Worm (Caenorhabditis elegans) whole organism, L1 larva: Measurements from ENCODE around the gene K02E7.7.

Experiments
- C04F5.9 ChIP-seq: sonication (generic microtip); optimal IDR thresholded peaks from 2 replicates; lab custom pipeline; 2016; ENCODE audit warnings: missing genetic modification characterization, missing compliant biosample characterization
- C16A3.4 ChIP-seq: fragments of 150-350 bp; optimal IDR thresholded peaks from 2 replicates; lab custom pipeline; 2014; ENCODE audit warnings: missing biosample characterization, missing genetic modification characterization
- Y116A8C.19 ChIP-seq: sonication (generic microtip); optimal IDR thresholded peaks from 2 replicates; lab custom pipeline; 2016; ENCODE audit warnings: missing compliant biosample characterization, missing genetic modification characterization, borderline replicate concordance
- alr-1 ChIP-seq: fragments of 200-800 bp; sonication (Bioruptor generic); optimal IDR thresholded peaks from 2 replicates; lab custom pipeline; 2018; ENCODE audit warnings: borderline replicate concordance, mild to moderate bottlenecking, missing genetic modification characterization, missing compliant biosample characterization
- aly-2 ChIP-seq: fragments of 150-350 bp; optimal IDR thresholded peaks from 2 replicates; lab custom pipeline; 2014; ENCODE audit warnings: missing biosample characterization, missing genetic modification characterization
- blmp-1 ChIP-seq: fragments of 150-350 bp; optimal IDR thresholded peaks from 2 replicates; lab custom pipeline; 2014; ENCODE audit warnings: missing biosample characterization, missing genetic modification characterization
- ceh-90 ChIP-seq: sonication (generic microtip); optimal IDR thresholded peaks from 2 replicates; lab custom pipeline; 2016; ENCODE audit warnings: missing genetic modification characterization, missing compliant biosample characterization
- ces-1 ChIP-seq: fragments of 150-350 bp; optimal IDR thresholded peaks from 2 replicates; lab custom pipeline; 2014; ENCODE audit warnings: missing biosample characterization, missing genetic modification reagents, missing genetic modification characterization
- dpl-1 ChIP-seq, 3 experiments: fragments of 150-350 bp in 2 of 3; sonication (generic microtip) in 1 of 3; optimal IDR thresholded peaks; 2 replicates each; lab custom pipeline; 2014 to 2017; ENCODE audit warnings: missing biosample characterization in 3 of 3, missing genetic modification characterization in 3 of 3, missing genetic modification reagents in 3 of 3
- efl-1 ChIP-seq, 4 experiments: fragments of 150-350 bp; optimal IDR thresholded peaks in 3 of 4; peaks in 1 of 4; 1 replicate in 1 of 4; 2 replicates in 3 of 4; lab custom pipeline; 2014; ENCODE audit warnings: missing biosample characterization in 2 of 4, missing genetic modification characterization in 2 of 4, missing genetic modification reagents in 2 of 4
- elt-3 ChIP-seq, 6 experiments: fragments of 150-350 bp in 1 of 6; sonication (generic microtip); optimal IDR thresholded peaks; 2 replicates each; lab custom pipeline; 2017 to 2018; ENCODE audit warnings: missing biosample characterization in 6 of 6, missing genetic modification characterization in 6 of 6, inconsistent platforms in 1 of 6
- fkh-10 ChIP-seq: sonication (generic microtip); optimal IDR thresholded peaks from 2 replicates; lab custom pipeline; 2017; ENCODE audit warnings: missing biosample characterization, missing genetic modification reagents, missing genetic modification characterization
- fkh-4 ChIP-seq: sonication (generic microtip); optimal IDR thresholded peaks from 2 replicates; lab custom pipeline; 2016; ENCODE audit warnings: missing compliant biosample characterization, missing genetic modification characterization, borderline replicate concordance
- grh-1 ChIP-seq: fragments of 200-800 bp; sonication (Bioruptor generic); IDR thresholded peaks from 2 replicates; pipeline ENCODE4 v1.3.6; 2022; ENCODE audit warnings: missing genetic modification reagents, missing genetic modification characterization, missing compliant biosample characterization
- hlh-17 ChIP-seq: fragments of 200-800 bp; sonication (Bioruptor generic); optimal IDR thresholded peaks from 2 replicates; lab custom pipeline; 2018; ENCODE audit warnings: missing genetic modification characterization, mild to moderate bottlenecking, missing compliant biosample characterization, moderate library complexity, borderline replicate concordance
- jun-1 ChIP-seq: fragments of 150-350 bp; optimal IDR thresholded peaks from 2 replicates; lab custom pipeline; 2014; ENCODE audit warnings: missing biosample characterization, missing genetic modification reagents, missing genetic modification characterization
- lin-13 ChIP-seq: fragments of 150-350 bp; optimal IDR thresholded peaks from 2 replicates; lab custom pipeline; 2014; ENCODE audit warnings: missing biosample characterization, missing genetic modification reagents, missing genetic modification characterization
- lin-14 ChIP-seq: fragments of 200-800 bp; sonication (Bioruptor generic); optimal IDR thresholded peaks from 2 replicates; lab custom pipeline; 2018; ENCODE audit warnings: mild to moderate bottlenecking, missing genetic modification characterization, moderate library complexity, missing compliant biosample characterization
- lsy-2 ChIP-seq, 2 experiments: fragments of 150-350 bp; optimal IDR thresholded peaks; 2 replicates each; lab custom pipeline; 2014; ENCODE audit warnings: missing biosample characterization in 2 of 2, missing genetic modification characterization in 2 of 2
- mab-9 ChIP-seq: fragments of 200-800 bp; sonication (Bioruptor generic); IDR thresholded peaks from 2 replicates; pipeline ENCODE4 v1.3.6; 2022; ENCODE audit warnings: missing genetic modification reagents, missing genetic modification characterization, missing compliant biosample characterization
- mdl-1 ChIP-seq, 2 experiments: fragments of 150-350 bp; optimal IDR thresholded peaks; 2 replicates each; lab custom pipeline; 2014 to 2017; ENCODE audit warnings: missing biosample characterization in 2 of 2, missing genetic modification characterization in 2 of 2, inconsistent platforms in 1 of 2
- nhr-11 ChIP-seq: fragments of 150-350 bp; optimal IDR thresholded peaks from 2 replicates; lab custom pipeline; 2014; ENCODE audit warnings: missing biosample characterization, missing genetic modification characterization
- nhr-19 ChIP-seq: fragments of 200-800 bp; sonication (Bioruptor generic); conservative IDR thresholded peaks from 2 replicates; pipeline ENCODE4 v1.3.6; 2022; ENCODE audit warnings: missing genetic modification characterization, missing compliant biosample characterization
- nhr-20 ChIP-seq: sonication (generic microtip); optimal IDR thresholded peaks from 2 replicates; lab custom pipeline; 2016; ENCODE audit warnings: mild to moderate bottlenecking, missing genetic modification characterization, missing compliant biosample characterization
- nhr-76 ChIP-seq: sonication (generic microtip); optimal IDR thresholded peaks from 2 replicates; lab custom pipeline; 2017; ENCODE audit warnings: missing biosample characterization, missing genetic modification characterization
- nhr-85 ChIP-seq: sonication (generic microtip); peaks from one replicate; lab custom pipeline; 2016; ENCODE audit warnings: missing genetic modification characterization, inconsistent platforms, missing compliant biosample characterization
- pax-3 ChIP-seq: fragments of 200-800 bp; sonication (Bioruptor generic); optimal IDR thresholded peaks from 2 replicates; lab custom pipeline; 2018; ENCODE audit warnings: mild to moderate bottlenecking, missing genetic modification characterization, moderate library complexity, missing compliant biosample characterization
- pqm-1 ChIP-seq: sonication (generic microtip); optimal IDR thresholded peaks from 3 replicates; lab custom pipeline; 2017; ENCODE audit warnings: missing biosample characterization, missing genetic modification characterization
- skn-1 ChIP-seq: fragments of 150-350 bp; optimal IDR thresholded peaks from 2 replicates; lab custom pipeline; 2014; ENCODE audit warnings: missing biosample characterization, missing genetic modification characterization
- snpc-4 ChIP-seq: fragments of 150-350 bp; optimal IDR thresholded peaks from 2 replicates; lab custom pipeline; 2014; ENCODE audit warnings: missing biosample characterization, missing genetic modification characterization
- snu-23 ChIP-seq: sonication (generic microtip); optimal IDR thresholded peaks from 2 replicates; lab custom pipeline; 2016; ENCODE audit warnings: missing genetic modification characterization, missing compliant biosample characterization
- sox-4 ChIP-seq: sonication (generic microtip); optimal IDR thresholded peaks from 2 replicates; lab custom pipeline; 2016; ENCODE audit warnings: missing genetic modification characterization, missing compliant biosample characterization
- sptf-1 ChIP-seq: fragments of 150-350 bp; optimal IDR thresholded peaks from 2 replicates; lab custom pipeline; 2014; ENCODE audit warnings: missing biosample characterization, missing genetic modification characterization
- unc-98 ChIP-seq: fragments of 200-800 bp; sonication (Bioruptor generic); IDR thresholded peaks from 2 replicates; pipeline ENCODE4 v1.3.6; 2022; ENCODE audit warnings: missing genetic modification characterization, missing compliant biosample characterization
- vab-15 ChIP-seq: sonication (generic microtip); optimal IDR thresholded peaks from 2 replicates; lab custom pipeline; 2017; ENCODE audit warnings: missing genotype, mild to moderate bottlenecking, missing genetic modification characterization, missing compliant biosample characterization
- zip-4 ChIP-seq: fragments of 200-800 bp; sonication (Bioruptor generic); optimal IDR thresholded peaks from 2 replicates; lab custom pipeline; 2018; ENCODE audit warnings: mild to moderate bottlenecking, missing genetic modification characterization, moderate library complexity, missing compliant biosample characterization
- ztf-4 ChIP-seq: fragments of 150-350 bp; optimal IDR thresholded peaks from 2 replicates; lab custom pipeline; 2014; ENCODE audit warnings: missing biosample characterization, missing genetic modification characterization

K02E7.7 gene

DNA sequence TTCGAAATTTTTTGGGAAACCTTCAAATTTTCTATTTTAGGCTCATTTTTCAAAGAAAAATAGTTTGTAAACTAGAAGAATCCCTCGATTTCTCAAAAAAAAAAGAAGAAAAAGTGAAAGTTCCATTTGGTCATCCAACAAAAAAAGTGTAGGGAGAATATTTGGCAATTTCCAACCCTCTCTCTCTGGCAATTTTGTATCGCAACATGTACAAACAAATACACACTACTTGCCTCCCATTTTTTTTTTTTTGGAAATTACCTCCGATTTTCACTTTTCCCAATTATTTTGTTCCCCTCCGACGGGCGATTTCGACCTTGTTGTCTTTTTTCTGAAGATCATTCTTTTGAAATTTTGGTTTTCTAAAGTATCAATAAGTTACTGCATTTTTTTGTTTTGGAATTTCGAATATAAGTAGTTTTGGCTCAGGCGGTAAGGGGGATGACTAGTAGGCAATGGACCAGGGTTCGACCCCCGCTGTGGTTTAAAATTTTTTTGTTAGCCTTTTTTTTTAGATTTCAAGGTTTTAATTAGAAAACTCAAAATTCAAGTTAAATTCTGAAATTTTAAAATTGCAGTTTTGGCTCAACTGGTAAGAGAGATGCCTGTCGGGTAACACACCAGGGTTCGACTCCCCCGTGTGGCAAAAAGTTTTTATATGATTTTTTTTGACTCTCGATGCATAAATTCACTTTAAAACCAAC is 33.9 kb downstream of the K02E7.7 start:
- peak; percentile 81 for TF ChIP-seq nhr-85 (tag; lab: Kevin White, UChicago)
- TF ChIP-seq C16A3.4 (tag; lab: Kevin White, UChicago), result no peak
- no peak for TF ChIP-seq zip-4 (GFP tag; lab: Kevin White, UChicago)
- peak; percentile 17 to 18 for TF ChIP-seq lsy-2 (tag; optimal IDR thresholded peaks at IDR 0.05; lab: Kevin White, UChicago)
- peak; percentile 65 for TF ChIP-seq blmp-1 (tag; lab: Kevin White, UChicago)
- no peak for TF ChIP-seq efl-1 (optimal IDR thresholded peaks at IDR 0.05; lab: Kevin White, UChicago)
- no peak for TF ChIP-seq efl-1 (GFP tag; optimal IDR thresholded peaks at IDR 0.05 in 1 of 2; lab: Kevin White, UChicago)
- no peak for TF ChIP-seq nhr-19 (GFP tag; lab: Robert Waterston, UW)
- peak; percentile 17 for TF ChIP-seq nhr-20 (tag; lab: Kevin White, UChicago)
- 0 out of 2 replicates have a peak, but pooled peaks have one; percentile 35 for TF ChIP-seq grh-1 (GFP tag; lab: Robert Waterston, UW)
- TF ChIP-seq lin-14 (GFP tag; lab: Kevin White, UChicago), result peak; percentile 61

DNA sequence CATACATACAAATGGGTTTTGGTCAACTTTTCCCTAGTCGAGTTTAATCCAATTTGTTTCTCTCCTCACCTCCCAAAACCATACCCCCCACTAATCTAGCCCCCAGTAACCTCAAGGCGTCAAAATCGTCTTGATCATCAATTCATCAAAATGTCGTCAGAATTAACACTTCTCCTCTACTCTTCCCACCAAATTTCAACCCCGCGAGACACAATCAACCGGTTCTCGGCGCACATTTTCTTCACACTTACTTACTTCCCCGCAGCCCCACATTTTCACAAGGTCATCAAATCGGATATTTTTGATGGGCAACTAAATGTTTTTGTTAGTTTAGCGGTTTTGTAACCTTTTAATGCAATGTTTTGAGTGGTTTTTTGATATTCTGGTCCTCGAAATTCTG is 35.9 kb downstream of the K02E7.7 start:
- TF ChIP-seq unc-98, result no peak
- peak; percentile 37 for TF ChIP-seq snu-23 (GFP tag; lab: Kevin White, UChicago)
- peak; percentile 53 for TF ChIP-seq vab-15 (tag; lab: Kevin White, UChicago)
- TF ChIP-seq efl-1 (optimal IDR thresholded peaks at IDR 0.05; lab: Kevin White, UChicago), result no peak
- no peak for TF ChIP-seq efl-1 (GFP tag; optimal IDR thresholded peaks at IDR 0.05 in 1 of 2; lab: Kevin White, UChicago)
- TF ChIP-seq mdl-1 (tag; optimal IDR thresholded peaks at IDR 0.05; lab: Kevin White, UChicago), result no peak
- no peak for TF ChIP-seq pqm-1 (tag; lab: Kevin White, UChicago)
- TF ChIP-seq lin-14 (GFP tag; lab: Kevin White, UChicago), result peak; percentile 70
- no peak for TF ChIP-seq Y116A8C.19 (tag; lab: Kevin White, UChicago)
- no peak for TF ChIP-seq ztf-4 (tag; lab: Kevin White, UChicago)
- TF ChIP-seq blmp-1 (tag; lab: Kevin White, UChicago), result peak; percentile 68
- no peak for TF ChIP-seq aly-2 (tag; lab: Kevin White, UChicago)
- TF ChIP-seq fkh-4 (tag; lab: Kevin White, UChicago), result no peak
- TF ChIP-seq lin-13 (GFP tag; lab: Kevin White, UChicago), result peak; percentile 15
- peak; percentile 23 for TF ChIP-seq nhr-20 (tag; lab: Kevin White, UChicago)
- TF ChIP-seq grh-1 (GFP tag; lab: Robert Waterston, UW), result peak; percentile 63
- peak; percentile 26 for TF ChIP-seq skn-1 (tag; lab: Kevin White, UChicago)
- TF ChIP-seq lsy-2 (tag; optimal IDR thresholded peaks at IDR 0.05; lab: Kevin White, UChicago), result peak in 1 of 2 experiments; percentile 4
- TF ChIP-seq nhr-85 (tag; lab: Kevin White, UChicago), result peak; percentile 88
- peak; percentile 48 for TF ChIP-seq snpc-4 (tag; lab: Kevin White, UChicago)
- peak in 2 of 6 experiments; percentile 8 to 16 for TF ChIP-seq elt-3 (tag; optimal IDR thresholded peaks at IDR 0.05; lab: Kevin White, UChicago)
- TF ChIP-seq mab-9 (GFP tag; lab: Robert Waterston, UW), result no peak
- TF ChIP-seq sox-4 (tag; lab: Kevin White, UChicago), result no peak

- TF ChIP-seq lin-13 (GFP tag; lab: Kevin White, UChicago) (no peak), unc-98 (no peak), hlh-17 (GFP tag; lab: Kevin White, UChicago) (no peak), sptf-1 (no peak), jun-1 (tag; lab: Kevin White, UChicago) (no peak), nhr-20 (tag; lab: Kevin White, UChicago) (no peak), ceh-90 (no peak), C04F5.9 (tag; lab: Kevin White, UChicago) (no peak), aly-2 (tag; lab: Kevin White, UChicago) (no peak), fkh-10 (GFP tag; lab: Kevin White, UChicago) (no peak), dpl-1 (GFP tag; optimal IDR thresholded peaks at IDR 0.05; lab: Kevin White, UChicago) (no peak), ces-1 (GFP tag; lab: Kevin White, UChicago) (no peak), lsy-2 (tag; optimal IDR thresholded peaks at IDR 0.05; lab: Kevin White, UChicago) (no peak), mab-9 (GFP tag; lab: Robert Waterston, UW) (no peak), nhr-11 (tag; lab: Kevin White, UChicago) (no peak), blmp-1 (tag; lab: Kevin White, UChicago) (no peak), nhr-76 (tag; lab: Kevin White, UChicago) (no peak), nhr-19 (GFP tag; lab: Robert Waterston, UW) (no peak), pax-3 (tag; lab: Kevin White, UChicago) (no peak), alr-1 (tag; lab: Kevin White, UChicago) (no peak)
Measured at ce11 chrII:1091706-1092105, 36.9 kb downstream of the K02E7.7 start, which contains the start of gene snf-3. snf-3 (plus strand) TSS chrII:1092006.
